Worm (Caenorhabditis elegans) whole organism, late embryonic: ENCODE results near the gene btb-12.

Experiments used
- F13H6.1 ChIP-seq: sonication (generic microtip); optimal IDR thresholded peaks from 2 replicates; lab custom pipeline; 2016; ENCODE audit warnings: missing genetic modification characterization, missing compliant biosample characterization
- T23F11.4 ChIP-seq: fragments of 200-800 bp; sonication (Bioruptor generic); optimal IDR thresholded peaks from 2 replicates; lab custom pipeline; 2018; ENCODE audit warnings: mild to moderate bottlenecking, missing genetic modification characterization, missing compliant biosample characterization
- Y22D7AL.16 ChIP-seq: sonication (generic microtip); optimal IDR thresholded peaks from 2 replicates; lab custom pipeline; 2016; ENCODE audit warnings: missing genetic modification characterization, missing compliant biosample characterization
- ahr-1 ChIP-seq: sonication (generic microtip); optimal IDR thresholded peaks from 2 replicates; lab custom pipeline; 2016; ENCODE audit warnings: missing genetic modification characterization, missing compliant biosample characterization
- ama-1 ChIP-seq: fragments of 150-350 bp; optimal IDR thresholded peaks from 2 replicates; lab custom pipeline; 2014
- ceh-14 ChIP-seq: sonication (generic microtip); optimal IDR thresholded peaks from 2 replicates; lab custom pipeline; 2016; ENCODE audit warnings: missing genotype, missing genetic modification characterization, missing compliant biosample characterization
- ceh-19 ChIP-seq: fragments of 200-800 bp; sonication (Bioruptor generic); optimal IDR thresholded peaks from 2 replicates; lab custom pipeline; 2018; ENCODE audit warnings: mild to moderate bottlenecking, missing genetic modification characterization, missing compliant biosample characterization
- ceh-31 ChIP-seq: sonication (generic microtip); optimal IDR thresholded peaks from 2 replicates; lab custom pipeline; 2016; ENCODE audit warnings: missing genetic modification characterization, missing compliant biosample characterization
- ceh-48 ChIP-seq: sonication (generic microtip); optimal IDR thresholded peaks from 2 replicates; lab custom pipeline; 2016; ENCODE audit warnings: missing genetic modification characterization, inconsistent platforms, missing compliant biosample characterization
- dmd-4 ChIP-seq: sonication (generic microtip); optimal IDR thresholded peaks from 2 replicates; lab custom pipeline; 2016; ENCODE audit warnings: borderline replicate concordance, missing genetic modification characterization, missing compliant biosample characterization
- dve-1 ChIP-seq: sonication (generic microtip); optimal IDR thresholded peaks from 2 replicates; lab custom pipeline; 2017; ENCODE audit warnings: antibody characterized with exemption, mild to moderate bottlenecking, missing genetic modification characterization, missing compliant biosample characterization
- elt-2 ChIP-seq: sonication (generic microtip); optimal IDR thresholded peaks from 2 replicates; lab custom pipeline; 2016; ENCODE audit warnings: missing genetic modification reagents, missing genetic modification characterization, missing compliant biosample characterization
- elt-4 ChIP-seq: sonication (generic microtip); optimal IDR thresholded peaks from 2 replicates; lab custom pipeline; 2016; ENCODE audit warnings: missing genetic modification characterization, missing compliant biosample characterization
- ets-4 ChIP-seq: sonication (generic microtip); optimal IDR thresholded peaks from 2 replicates; lab custom pipeline; 2016; ENCODE audit warnings: missing genetic modification characterization, missing compliant biosample characterization
- fkh-6 ChIP-seq: sonication (generic microtip); optimal IDR thresholded peaks from 2 replicates; lab custom pipeline; 2016; ENCODE audit warnings: missing genetic modification characterization, missing compliant biosample characterization
- hlh-13 ChIP-seq: fragments of 200-800 bp; sonication (Bioruptor generic); optimal IDR thresholded peaks from 2 replicates; lab custom pipeline; 2018; ENCODE audit warnings: mild to moderate bottlenecking, missing genetic modification characterization, missing compliant biosample characterization
- hlh-15 ChIP-seq: sonication (generic microtip); optimal IDR thresholded peaks from 2 replicates; lab custom pipeline; 2016; ENCODE audit warnings: missing genetic modification characterization, missing compliant biosample characterization
- hlh-30 ChIP-seq: sonication (generic microtip); optimal IDR thresholded peaks from 2 replicates; lab custom pipeline; 2017; ENCODE audit warnings: antibody characterized with exemption, missing genetic modification characterization, missing compliant biosample characterization; ENCODE audit not compliant: insufficient read depth
- hlh-6 ChIP-seq: sonication (generic microtip); optimal IDR thresholded peaks from 2 replicates; lab custom pipeline; 2016; ENCODE audit warnings: missing genotype, missing genetic modification characterization, missing compliant biosample characterization
- hlh-8 ChIP-seq: sonication (generic microtip); optimal IDR thresholded peaks from 2 replicates; lab custom pipeline; 2016; ENCODE audit warnings: missing genotype, missing genetic modification characterization, missing compliant biosample characterization
- lin-11 ChIP-seq: fragments of 200-800 bp; sonication (Bioruptor generic); optimal IDR thresholded peaks from 2 replicates; lab custom pipeline; 2018; ENCODE audit warnings: mild to moderate bottlenecking, missing genetic modification characterization, missing compliant biosample characterization
- nfya-1 ChIP-seq: sonication (generic microtip); optimal IDR thresholded peaks from 2 replicates; lab custom pipeline; 2017; ENCODE audit warnings: missing genetic modification characterization, mild to moderate bottlenecking, missing compliant biosample characterization, antibody characterized with exemption, moderate library complexity
- npax-4 ChIP-seq: sonication (generic microtip); optimal IDR thresholded peaks from 2 replicates; lab custom pipeline; 2016; ENCODE audit warnings: missing genetic modification characterization, missing compliant biosample characterization
- pag-3 ChIP-seq: sonication (generic microtip); optimal IDR thresholded peaks from 2 replicates; lab custom pipeline; 2016; ENCODE audit warnings: missing compliant biosample characterization, missing genetic modification characterization, borderline replicate concordance
- pat-9 ChIP-seq: fragments of 200-800 bp; sonication (Bioruptor generic); optimal IDR thresholded peaks from 2 replicates; lab custom pipeline; 2018; ENCODE audit warnings: mild to moderate bottlenecking, missing genetic modification characterization, moderate library complexity, missing compliant biosample characterization
- pax-1 ChIP-seq: fragments of 150-350 bp; optimal IDR thresholded peaks from 2 replicates; lab custom pipeline; 2014; ENCODE audit warnings: missing biosample characterization, missing genetic modification characterization
- pha-2 ChIP-seq: sonication (generic microtip); optimal IDR thresholded peaks from 2 replicates; lab custom pipeline; 2017; ENCODE audit warnings: mild to moderate bottlenecking, missing genetic modification characterization, missing compliant biosample characterization
- pqm-1 ChIP-seq: sonication (generic microtip); optimal IDR thresholded peaks from 2 replicates; lab custom pipeline; 2016; ENCODE audit warnings: missing genetic modification characterization, missing compliant biosample characterization
- ref-2 ChIP-seq: sonication (generic microtip); optimal IDR thresholded peaks from 2 replicates; lab custom pipeline; 2016; ENCODE audit warnings: missing genetic modification characterization, missing compliant biosample characterization
- sox-4 ChIP-seq: sonication (generic microtip); optimal IDR thresholded peaks from 2 replicates; lab custom pipeline; 2017; ENCODE audit warnings: mild to moderate bottlenecking, missing genetic modification characterization, inconsistent platforms, missing compliant biosample characterization
- tbx-2 ChIP-seq: sonication (generic microtip); optimal IDR thresholded peaks from 2 replicates; lab custom pipeline; 2016; ENCODE audit warnings: missing genetic modification characterization, missing compliant biosample characterization
- ttx-3 ChIP-seq: sonication (generic microtip); optimal IDR thresholded peaks from 2 replicates; lab custom pipeline; 2016; ENCODE audit warnings: missing genetic modification reagents, missing genetic modification characterization, missing compliant biosample characterization
- unc-3 ChIP-seq, 2 experiments: fragments of 200-800 bp in 1 of 2; sonication (Bioruptor generic) in 1 of 2; sonication (generic microtip) in 1 of 2; conservative IDR thresholded peaks in 1 of 2; optimal IDR thresholded peaks in 1 of 2; 2 replicates each; pipeline versions ENCODE4 v1.3.6 to Lab custom; 2016 to 2022; ENCODE audit warnings: missing compliant biosample characterization in 2 of 2, missing genetic modification characterization in 2 of 2, missing genetic modification reagents in 1 of 2
- unc-55 ChIP-seq: sonication (generic microtip); optimal IDR thresholded peaks from 2 replicates; lab custom pipeline; 2017; ENCODE audit warnings: missing biosample characterization, missing genetic modification reagents, missing genetic modification characterization
- unc-86 ChIP-seq: sonication (generic microtip); optimal IDR thresholded peaks from 2 replicates; lab custom pipeline; 2016; ENCODE audit warnings: missing genetic modification characterization, missing compliant biosample characterization
- zip-5 ChIP-seq: sonication (generic microtip); optimal IDR thresholded peaks from 2 replicates; lab custom pipeline; 2016; ENCODE audit warnings: missing genetic modification characterization, missing compliant biosample characterization
- ztf-16 ChIP-seq: sonication (generic microtip); optimal IDR thresholded peaks from 2 replicates; lab custom pipeline; 2017; ENCODE audit warnings: missing genetic modification characterization, missing compliant biosample characterization

btb-12 gene

ce11 chrII:1651804-1652203 is 3.2 kb upstream of the btb-12 start, which contains the start of gene fbxb-16:
Gene fbxb-16 (minus strand): TSS chrII:1651904.
- TF ChIP-seq ceh-14 (tag; lab: Kevin White, UChicago) (no peak), F13H6.1 (no peak), ref-2 (tag; lab: Kevin White, UChicago) (no peak), fkh-6 (no peak), hlh-30 (tag; lab: Kevin White, UChicago) (no peak)

- TF ChIP-seq npax-4 (tag; lab: Kevin White, UChicago), result no peak
- TF ChIP-seq ama-1 (lab: Kevin White, UChicago), result no peak
- TF ChIP-seq ets-4 (tag; lab: Kevin White, UChicago), result no peak
- TF ChIP-seq pha-2 (tag; lab: Kevin White, UChicago), result no peak
- no peak for TF ChIP-seq dmd-4 (tag; lab: Kevin White, UChicago)
- TF ChIP-seq lin-11 (tag; lab: Kevin White, UChicago), result no peak
- TF ChIP-seq hlh-15 (tag; lab: Kevin White, UChicago), result no peak
- TF ChIP-seq ahr-1 (tag; lab: Kevin White, UChicago), result no peak
- no peak for TF ChIP-seq unc-55 (GFP tag; lab: Kevin White, UChicago)
- TF ChIP-seq unc-3 (GFP tag; conservative IDR thresholded peaks at IDR 0.05; lab: Robert Waterston, UW), result no peak
- TF ChIP-seq unc-3 (tag; optimal IDR thresholded peaks at IDR 0.05; lab: Kevin White, UChicago), result no peak
- no peak for TF ChIP-seq pat-9
- TF ChIP-seq pax-1, result no peak
- no peak for TF ChIP-seq hlh-6 (tag; lab: Kevin White, UChicago)
- no peak for TF ChIP-seq elt-4 (tag; lab: Kevin White, UChicago)
- TF ChIP-seq pag-3, result no peak
- TF ChIP-seq sox-4 (tag; lab: Kevin White, UChicago), result no peak
- no peak for TF ChIP-seq F13H6.1
- TF ChIP-seq hlh-8 (tag; lab: Kevin White, UChicago), result no peak
- TF ChIP-seq ceh-19 (GFP tag; lab: Kevin White, UChicago), result no peak
Measured at ce11 chrII:1653397-1653796, 1.6 kb upstream of the btb-12 start, which contains the start of gene fbxb-15. Gene fbxb-15 (minus strand): TSS chrII:1653497.

ce11 chrII:1657202-1657601 is 2.2 kb downstream of the btb-12 start, which contains the start of gene ZC204.12:
Gene ZC204.12 (minus strand): TSS chrII:1657302.
- TF ChIP-seq ceh-31 (tag; lab: Kevin White, UChicago) (no peak), T23F11.4 (GFP tag; lab: Kevin White, UChicago) (no peak), fkh-6 (no peak), ztf-16 (tag; lab: Kevin White, UChicago) (no peak), nfya-1 (no peak), ama-1 (lab: Kevin White, UChicago) (no peak), unc-3 (GFP tag; conservative IDR thresholded peaks at IDR 0.05; lab: Robert Waterston, UW) (no peak), unc-3 (tag; optimal IDR thresholded peaks at IDR 0.05; lab: Kevin White, UChicago) (no peak), ets-4 (tag; lab: Kevin White, UChicago) (no peak), tbx-2 (tag; lab: Kevin White, UChicago) (no peak), zip-5 (tag; lab: Kevin White, UChicago) (no peak), unc-86 (tag; lab: Kevin White, UChicago) (no peak), sox-4 (tag; lab: Kevin White, UChicago) (no peak), Y22D7AL.16 (tag; lab: Kevin White, UChicago) (no peak), pag-3 (no peak), ttx-3 (no peak), dve-1 (tag; lab: Kevin White, UChicago) (no peak), ceh-48 (tag; lab: Kevin White, UChicago) (no peak), pqm-1 (no peak), hlh-13 (GFP tag; lab: Kevin White, UChicago) (no peak), npax-4 (tag; lab: Kevin White, UChicago) (no peak)

- peak; percentile 16 for TF ChIP-seq elt-2
- TF ChIP-seq, all 69 proteins: peak for 1; not testable (repeated sequence) for 68
Measured at ce11 chrII:1659729-1660128, 4.7 kb downstream of the btb-12 start.
